Worm (Caenorhabditis elegans) whole organism, L4 larva: Measurements from ENCODE around the gene F21H12.3.

ENCODE experiments used
- D1046.2 ChIP-seq: fragments of 200-800 bp; sonication (Bioruptor generic); IDR thresholded peaks from 2 replicates; pipeline ENCODE4 v1.3.6; 2022; ENCODE audit warnings: missing genetic modification characterization, missing compliant biosample characterization
- F10B5.3 ChIP-seq: sonication (generic microtip); optimal IDR thresholded peaks from 2 replicates; lab custom pipeline; 2016; ENCODE audit warnings: mild to moderate bottlenecking, missing genetic modification characterization, missing compliant biosample characterization
- F44E2.7 ChIP-seq: fragments of 200-800 bp; sonication (Bioruptor generic); IDR thresholded peaks from 2 replicates; pipeline ENCODE4 v2.1.2; 2022; ENCODE audit warnings: missing genetic modification characterization, missing compliant biosample characterization
- R02D3.7 ChIP-seq: fragments of 150-350 bp; sonication (generic microtip); optimal IDR thresholded peaks from 3 replicates; lab custom pipeline; 2014; ENCODE audit warnings: missing biosample characterization, missing genetic modification characterization
- Y5F2A.4 ChIP-seq: fragments of 200-800 bp; sonication (Bioruptor generic); optimal IDR thresholded peaks from 2 replicates; lab custom pipeline; 2018; ENCODE audit warnings: mild to moderate bottlenecking, missing genetic modification characterization, missing compliant biosample characterization
- aha-1 ChIP-seq: fragments of 150-350 bp; peaks from one replicate; lab custom pipeline; 2014; ENCODE audit warnings: missing biosample characterization, missing genetic modification characterization
- aly-2 ChIP-seq: sonication (generic microtip); optimal IDR thresholded peaks from 2 replicates; lab custom pipeline; 2018; ENCODE audit warnings: missing biosample characterization, missing genetic modification characterization
- ceh-32 ChIP-seq: sonication (generic microtip); optimal IDR thresholded peaks from 2 replicates; lab custom pipeline; 2016; ENCODE audit warnings: mild to moderate bottlenecking, missing genetic modification characterization, missing compliant biosample characterization; ENCODE audit not compliant: poor library complexity
- daf-12 ChIP-seq: fragments of 150-350 bp; optimal IDR thresholded peaks from 2 replicates; lab custom pipeline; 2014; ENCODE audit warnings: missing biosample characterization, missing genetic modification reagents, missing genetic modification characterization
- daf-16 ChIP-seq, 3 experiments: sonication (generic microtip); optimal IDR thresholded peaks; 2 replicates each; lab custom pipeline; 2016 to 2017; ENCODE audit warnings: missing genetic modification characterization in 3 of 3, missing genetic modification reagents in 3 of 3, mild to moderate bottlenecking in 2 of 3, missing compliant biosample characterization in 2 of 3, missing biosample characterization in 1 of 3, moderate library complexity in 1 of 3
- dmd-8 ChIP-seq: fragments of 200-800 bp; sonication (Bioruptor generic); IDR thresholded peaks from 2 replicates; pipeline ENCODE4 v1.3.6; 2022; ENCODE audit warnings: missing genetic modification characterization, missing compliant biosample characterization
- duxl-1 ChIP-seq: sonication (generic microtip); optimal IDR thresholded peaks from 2 replicates; lab custom pipeline; 2016; ENCODE audit warnings: mild to moderate bottlenecking, missing genetic modification characterization, moderate library complexity, missing compliant biosample characterization; ENCODE audit not compliant: poor library complexity
- fkh-10 ChIP-seq: fragments of 150-350 bp; optimal IDR thresholded peaks from 2 replicates; lab custom pipeline; 2014; ENCODE audit warnings: missing biosample characterization, missing genetic modification reagents, missing genetic modification characterization
- gei-8 ChIP-seq: fragments of 200-800 bp; sonication (Bioruptor generic); optimal IDR thresholded peaks from 2 replicates; lab custom pipeline; 2018; ENCODE audit warnings: mild to moderate bottlenecking, missing genetic modification characterization, missing compliant biosample characterization
- hif-1 ChIP-seq, 2 experiments: sonication (generic microtip); optimal IDR thresholded peaks; 2 replicates each; lab custom pipeline; 2016 to 2017; ENCODE audit warnings: missing compliant biosample characterization in 2 of 2, missing genetic modification characterization in 2 of 2, missing genetic modification reagents in 2 of 2, missing genotype in 2 of 2, mild to moderate bottlenecking in 1 of 2
- lin-1 ChIP-seq: fragments of 200-800 bp; sonication (Bioruptor generic); IDR thresholded peaks from 2 replicates; pipeline ENCODE4 v1.3.6; 2022; ENCODE audit warnings: missing genetic modification reagents, missing genetic modification characterization, missing compliant biosample characterization
- lin-13 ChIP-seq: fragments of 150-350 bp; optimal IDR thresholded peaks from 2 replicates; lab custom pipeline; 2014; ENCODE audit warnings: missing biosample characterization, missing genetic modification reagents, missing genetic modification characterization
- lin-39 ChIP-seq: fragments of 150-350 bp; optimal IDR thresholded peaks from 2 replicates; lab custom pipeline; 2014; ENCODE audit warnings: missing biosample characterization, missing genetic modification reagents, missing genetic modification characterization
- madf-5 ChIP-seq, 2 experiments: fragments of 200-800 bp; sonication (Bioruptor generic); IDR thresholded peaks; 2 replicates each; pipeline ENCODE4 v1.3.6; 2022; ENCODE audit warnings: missing compliant biosample characterization in 2 of 2, missing genetic modification characterization in 2 of 2
- madf-9 ChIP-seq: fragments of 200-800 bp; sonication (Bioruptor generic); conservative IDR thresholded peaks from 2 replicates; pipeline ENCODE4 v1.3.6; 2022; ENCODE audit warnings: missing genetic modification reagents, missing genetic modification characterization, missing compliant biosample characterization
- nhr-42 ChIP-seq: fragments of 200-800 bp; sonication (Bioruptor generic); IDR thresholded peaks from 2 replicates; pipeline ENCODE4 v1.3.6; 2022; ENCODE audit warnings: missing genetic modification characterization, missing compliant biosample characterization
- nhr-6 ChIP-seq: fragments of 150-350 bp; optimal IDR thresholded peaks from 2 replicates; lab custom pipeline; 2014; ENCODE audit warnings: missing biosample characterization, missing genetic modification characterization
- php-3 ChIP-seq: fragments of 200-800 bp; sonication (Bioruptor generic); IDR thresholded peaks from 2 replicates; pipeline ENCODE4 v1.3.6; 2022; ENCODE audit warnings: missing genetic modification reagents, missing genetic modification characterization, missing compliant biosample characterization
- saeg-2 ChIP-seq: fragments of 200-800 bp; sonication (Bioruptor generic); IDR thresholded peaks from 2 replicates; pipeline ENCODE4 v1.3.6; 2022; ENCODE audit warnings: missing genetic modification reagents, missing genetic modification characterization, missing compliant biosample characterization
- sdz-12 ChIP-seq: fragments of 200-800 bp; sonication (Bioruptor generic); optimal IDR thresholded peaks from 2 replicates; lab custom pipeline; 2018; ENCODE audit warnings: mild to moderate bottlenecking, missing genetic modification characterization, missing compliant biosample characterization
- set-16 ChIP-seq: fragments of 200-800 bp; sonication (Bioruptor generic); IDR thresholded peaks from 2 replicates; pipeline ENCODE4 v1.3.6; 2022; ENCODE audit warnings: missing genetic modification reagents, missing genetic modification characterization, missing compliant biosample characterization
- tra-1 ChIP-seq: fragments of 200-800 bp; sonication (Bioruptor generic); IDR thresholded peaks from 2 replicates; pipeline ENCODE4 v1.3.6; 2022; ENCODE audit warnings: missing genetic modification reagents, missing genetic modification characterization, missing compliant biosample characterization
- unc-62 ChIP-seq, 3 experiments: fragments of 150-350 bp in 1 of 3; sonication (generic microtip); optimal IDR thresholded peaks in 2 of 3; peaks in 1 of 3; 1 replicate in 1 of 3; 2 replicates in 2 of 3; lab custom pipeline; 2014 to 2017; ENCODE audit warnings: missing biosample characterization in 3 of 3, missing genetic modification characterization in 3 of 3, missing genetic modification reagents in 3 of 3, missing genotype in 1 of 3
- vab-7 ChIP-seq: fragments of 200-800 bp; sonication (Bioruptor generic); IDR thresholded peaks from 2 replicates; pipeline ENCODE4 v1.3.6; 2022; ENCODE audit warnings: missing genetic modification reagents, missing genetic modification characterization, missing compliant biosample characterization
- zag-1 ChIP-seq: fragments of 150-350 bp; optimal IDR thresholded peaks from 2 replicates; lab custom pipeline; 2014; ENCODE audit warnings: missing biosample characterization, missing genetic modification characterization
- zip-11 ChIP-seq: fragments of 200-800 bp; sonication (Bioruptor generic); IDR thresholded peaks from 2 replicates; pipeline ENCODE4 v1.3.6; 2022; ENCODE audit warnings: missing genetic modification characterization, missing compliant biosample characterization
- ztf-7 ChIP-seq: fragments of 150-350 bp; optimal IDR thresholded peaks from 2 replicates; lab custom pipeline; 2014; ENCODE audit warnings: missing biosample characterization, missing genetic modification characterization

Gene F21H12.3

ce11 chrII:6061495-6061894 lies 21.2 kb upstream of the F21H12.3 start (continued):
- TF ChIP-seq fkh-10 (GFP tag; lab: Kevin White, UChicago) = no peak
- no peak for TF ChIP-seq dmd-8
- no peak for TF ChIP-seq F44E2.7 (GFP tag; lab: Robert Waterston, UW)
- peak; percentile 11 for TF ChIP-seq F10B5.3
- peak; percentile 51 for TF ChIP-seq nhr-6 (tag; lab: Kevin White, UChicago)
- TF ChIP-seq ceh-32 (tag; lab: Kevin White, UChicago) = no peak

- TF ChIP-seq ztf-7 (tag; lab: Kevin White, UChicago) (no peak), aha-1 (tag; lab: Kevin White, UChicago) (no peak), tra-1 (no peak), Y5F2A.4 (GFP tag; lab: Kevin White, UChicago) (no peak), aly-2 (tag; lab: Kevin White, UChicago) (no peak), lin-1 (no peak), nhr-42 (GFP tag; lab: Robert Waterston, UW) (no peak), daf-12 (tag; lab: Kevin White, UChicago) (no peak), ceh-32 (tag; lab: Kevin White, UChicago) (no peak), unc-62 (GFP tag; optimal IDR thresholded peaks at IDR 0.05 in 1 of 2; lab: Kevin White, UChicago) (no peak), unc-62 (tag; optimal IDR thresholded peaks at IDR 0.05; lab: Kevin White, UChicago) (no peak), zag-1 (tag; lab: Kevin White, UChicago) (no peak), R02D3.7 (no peak)
Measured at ce11 chrII:6067066-6067465, 15.7 kb upstream of the F21H12.3 start, which contains the start of gene H12I13.1. Gene H12I13.1, minus strand, starts transcription at chrII:6067166.

ce11 chrII:6077604-6078003 lies 5.1 kb upstream of the F21H12.3 start, which contains the start of gene H12I13.6:
Gene H12I13.6, plus strand, starts transcription at chrII:6077904.
- TF ChIP-seq set-16 (no peak), unc-62 (GFP tag; optimal IDR thresholded peaks at IDR 0.05 in 1 of 2; lab: Kevin White, UChicago) (peak in 1 of 2 experiments; percentile 20), unc-62 (tag; optimal IDR thresholded peaks at IDR 0.05; lab: Kevin White, UChicago) (no peak)
- TF ChIP-seq, all 104 proteins: peak for 1

ce11 chrII:6080743-6081142 lies 2.0 kb upstream of the F21H12.3 start, which contains the start of gene fbf-1:
Gene fbf-1, minus strand, starts transcription at chrII:6080843.
- TF ChIP-seq gei-8 = no peak
- TF ChIP-seq saeg-2 (GFP tag; lab: Robert Waterston, UW) = no peak
- no peak for TF ChIP-seq vab-7 (GFP tag; lab: Robert Waterston, UW)
- no peak for TF ChIP-seq nhr-42 (GFP tag; lab: Robert Waterston, UW)
- no peak for TF ChIP-seq daf-12 (tag; lab: Kevin White, UChicago)
- TF ChIP-seq aha-1 (tag; lab: Kevin White, UChicago) = no peak
- no peak for TF ChIP-seq lin-39 (tag; lab: Kevin White, UChicago)
- no peak for TF ChIP-seq sdz-12 (GFP tag; lab: Kevin White, UChicago)
- no peak for TF ChIP-seq aly-2 (tag; lab: Kevin White, UChicago)
- TF ChIP-seq duxl-1 = no peak
- TF ChIP-seq madf-5 (GFP tag; IDR thresholded peaks at IDR 0.05; lab: Robert Waterston, UW) = no peak
- TF ChIP-seq dmd-8 = no peak
- TF ChIP-seq nhr-6 (tag; lab: Kevin White, UChicago) = no peak

ce11 chrII:6091380-6091779 lies 8.7 kb downstream of the F21H12.3 start, which contains the start of the genes fbf-2 and nspg-3:
Gene fbf-2, minus strand, starts transcription at chrII:6091480.
Gene nspg-3, plus strand, starts transcription at chrII:6091767.
- TF ChIP-seq daf-16 (GFP tag; optimal IDR thresholded peaks at IDR 0.05; lab: Kevin White, UChicago) (no peak), daf-16 (tag; optimal IDR thresholded peaks at IDR 0.05; lab: Kevin White, UChicago) (peak; percentile 35), zag-1 (tag; lab: Kevin White, UChicago) (no peak), zip-11 (GFP tag; lab: Robert Waterston, UW) (no peak), madf-9 (GFP tag; lab: Robert Waterston, UW) (no peak), lin-13 (GFP tag; lab: Kevin White, UChicago) (no peak), D1046.2 (GFP tag; lab: Robert Waterston, UW) (no peak), aly-2 (tag; lab: Kevin White, UChicago) (no peak), hif-1 (tag; optimal IDR thresholded peaks at IDR 0.05; lab: Kevin White, UChicago) (no peak), php-3 (GFP tag; lab: Robert Waterston, UW) (0 out of 2 replicates have a peak, but pooled peaks have one; percentile 15)
